Fruit fly (Drosophila melanogaster) whole organism, embryonic: ENCODE results near the gene CG6325.

Source experiments
- Abd-B ChIP-seq: fragments of 200-800 bp; sonication (Bioruptor generic); optimal IDR thresholded peaks from 2 replicates; lab custom pipeline; 2018; ENCODE audit warnings: missing biosample characterization, mild to moderate bottlenecking, missing genetic modification characterization, moderate library complexity
- BEAF-32 ChIP-seq: fragments of 200-800 bp; sonication (Bioruptor generic); optimal IDR thresholded peaks from 3 replicates; lab custom pipeline; 2017; ENCODE audit warnings: missing biosample characterization, missing genetic modification characterization, mild to moderate bottlenecking, moderate library complexity, missing genetic modification reagents
- CG10543 ChIP-seq: fragments of 200-800 bp; sonication (Bioruptor generic); optimal IDR thresholded peaks from 3 replicates; lab custom pipeline; 2017; ENCODE audit warnings: missing biosample characterization, mild to moderate bottlenecking, missing genetic modification characterization, moderate library complexity
- CG11504 ChIP-seq: fragments of 200-800 bp; sonication (Bioruptor generic); optimal IDR thresholded peaks from 3 replicates; lab custom pipeline; 2019; ENCODE audit warnings: missing biosample characterization, mild to moderate bottlenecking, missing genetic modification characterization, moderate library complexity
- CG12299 ChIP-seq: fragments of 200-800 bp; sonication (Bioruptor generic); optimal IDR thresholded peaks from 2 replicates; lab custom pipeline; 2018; ENCODE audit warnings: missing biosample characterization, mild to moderate bottlenecking, missing genetic modification characterization
- CG12659 ChIP-seq: fragments of 200-800 bp; sonication (Bioruptor generic); optimal IDR thresholded peaks from 3 replicates; lab custom pipeline; 2017; ENCODE audit warnings: mild to moderate bottlenecking, missing biosample characterization, missing genetic modification reagents, missing genetic modification characterization
- CG13424 ChIP-seq: fragments of 200-800 bp; sonication (Bioruptor generic); optimal IDR thresholded peaks from 2 replicates; lab custom pipeline; 2019; ENCODE audit warnings: missing biosample characterization, mild to moderate bottlenecking, missing genetic modification characterization, moderate library complexity
- CG15514 ChIP-seq: fragments of 200-800 bp; sonication (Bioruptor generic); optimal IDR thresholded peaks from 3 replicates; lab custom pipeline; 2017; ENCODE audit warnings: missing biosample characterization, missing genetic modification characterization, mild to moderate bottlenecking, moderate library complexity, missing genetic modification reagents
- CG15601 ChIP-seq: fragments of 200-800 bp; sonication (Bioruptor generic); optimal IDR thresholded peaks from 3 replicates; lab custom pipeline; 2019; ENCODE audit warnings: missing biosample characterization, mild to moderate bottlenecking, missing genetic modification characterization, moderate library complexity
- CG1603 ChIP-seq: fragments of 200-800 bp; sonication (Bioruptor generic); optimal IDR thresholded peaks from 2 replicates; lab custom pipeline; 2019; ENCODE audit warnings: missing biosample characterization, mild to moderate bottlenecking, missing genetic modification characterization, moderate library complexity
- CG17568 ChIP-seq: fragments of 200-800 bp; sonication (Bioruptor generic); optimal IDR thresholded peaks from 2 replicates; lab custom pipeline; 2018; ENCODE audit warnings: missing biosample characterization, mild to moderate bottlenecking, missing genetic modification characterization, moderate library complexity
- CG18619 ChIP-seq: fragments of 200-800 bp; sonication (Bioruptor generic); optimal IDR thresholded peaks from 3 replicates; lab custom pipeline; 2017; ENCODE audit warnings: missing biosample characterization, mild to moderate bottlenecking, missing genetic modification characterization
- CG2116 ChIP-seq: fragments of 200-800 bp; sonication (Bioruptor generic); optimal IDR thresholded peaks from 3 replicates; lab custom pipeline; 2018; ENCODE audit warnings: missing biosample characterization, mild to moderate bottlenecking, missing genetic modification characterization
- CG3995 ChIP-seq: fragments of 200-800 bp; sonication (Bioruptor generic); optimal IDR thresholded peaks from 3 replicates; lab custom pipeline; 2016; ENCODE audit warnings: missing biosample characterization, missing genetic modification characterization
- CG4617 ChIP-seq: fragments of 200-800 bp; sonication (Bioruptor generic); optimal IDR thresholded peaks from 3 replicates; lab custom pipeline; 2016; ENCODE audit warnings: missing biosample characterization, missing genetic modification characterization, borderline replicate concordance
- CG5180 ChIP-seq: fragments of 200-800 bp; sonication (Bioruptor generic); optimal IDR thresholded peaks from 3 replicates; lab custom pipeline; 2017; ENCODE audit warnings: missing biosample characterization, missing genetic modification characterization, mild to moderate bottlenecking, moderate library complexity, missing genetic modification reagents
- CG6254 ChIP-seq: fragments of 200-800 bp; sonication (Bioruptor generic); optimal IDR thresholded peaks from 3 replicates; lab custom pipeline; 2017; ENCODE audit warnings: mild to moderate bottlenecking, missing biosample characterization, missing genetic modification reagents, missing genetic modification characterization
- CG7786 ChIP-seq: fragments of 200-800 bp; sonication (Bioruptor generic); optimal IDR thresholded peaks from 2 replicates; lab custom pipeline; 2016; ENCODE audit warnings: missing biosample characterization, missing genetic modification characterization
- CG7928 ChIP-seq: fragments of 200-800 bp; sonication (Bioruptor generic); optimal IDR thresholded peaks from 2 replicates; lab custom pipeline; 2017; ENCODE audit warnings: missing biosample characterization, mild to moderate bottlenecking, missing genetic modification characterization
- CG8924 ChIP-seq: fragments of 200-800 bp; optimal IDR thresholded peaks from 3 replicates; lab custom pipeline; 2019; ENCODE audit warnings: missing biosample characterization, mild to moderate bottlenecking, missing genetic modification characterization, moderate library complexity
- CG9727 ChIP-seq: fragments of 200-800 bp; sonication (Bioruptor generic); optimal IDR thresholded peaks from 3 replicates; lab custom pipeline; 2017; ENCODE audit warnings: missing biosample characterization, mild to moderate bottlenecking, missing genetic modification characterization
- Dad ChIP-seq: fragments of 200-800 bp; sonication (Bioruptor generic); optimal IDR thresholded peaks from 3 replicates; lab custom pipeline; 2016; ENCODE audit warnings: missing biosample characterization, missing genetic modification characterization
- Elba2 ChIP-seq: fragments of 200-800 bp; sonication (Bioruptor generic); optimal IDR thresholded peaks from 3 replicates; lab custom pipeline; 2016; ENCODE audit warnings: missing biosample characterization, missing genetic modification characterization
- GATAe ChIP-seq: fragments of 200-800 bp; sonication (Bioruptor generic); conservative IDR thresholded peaks from 2 replicates; pipeline ENCODE4 v1.3.6; 2022; ENCODE audit warnings: missing biosample characterization, missing genetic modification characterization
- HmgZ ChIP-seq: fragments of 200-800 bp; sonication (Bioruptor generic); optimal IDR thresholded peaks from 2 replicates; lab custom pipeline; 2018; ENCODE audit warnings: missing biosample characterization, mild to moderate bottlenecking, missing genetic modification characterization
- Kr ChIP-seq: fragments of 200-800 bp; sonication (Bioruptor generic); optimal IDR thresholded peaks from 2 replicates; lab custom pipeline; 2017; ENCODE audit warnings: missing biosample characterization, mild to moderate bottlenecking, missing genetic modification characterization
- Med ChIP-seq: fragments of 200-800 bp; sonication (Bioruptor generic); peaks from one replicate; lab custom pipeline; 2016; ENCODE audit warnings: missing biosample characterization, missing genetic modification characterization, mild to moderate bottlenecking, inconsistent platforms, moderate library complexity
- Mes4 ChIP-seq: fragments of 200-800 bp; sonication (Bioruptor generic); optimal IDR thresholded peaks from 2 replicates; lab custom pipeline; 2016; ENCODE audit warnings: missing biosample characterization, missing genetic modification characterization
- Nf-YC ChIP-seq: fragments of 200-800 bp; optimal IDR thresholded peaks from 3 replicates; lab custom pipeline; 2019; ENCODE audit warnings: missing biosample characterization, mild to moderate bottlenecking, missing genetic modification characterization, moderate library complexity
- PHDP ChIP-seq: fragments of 200-800 bp; sonication (Bioruptor generic); optimal IDR thresholded peaks from 3 replicates; lab custom pipeline; 2018; ENCODE audit warnings: missing biosample characterization, mild to moderate bottlenecking, missing genetic modification characterization, moderate library complexity
- Pdp1 ChIP-seq, 2 experiments: fragments of 200-800 bp; sonication (Bioruptor generic); optimal IDR thresholded peaks; 3 replicates each; lab custom pipeline; 2016; ENCODE audit warnings: missing biosample characterization in 2 of 2, missing genetic modification characterization in 2 of 2, mild to moderate bottlenecking in 1 of 2, moderate library complexity in 1 of 2
- Usf ChIP-seq: fragments of 200-800 bp; sonication (Bioruptor generic); optimal IDR thresholded peaks from 2 replicates; lab custom pipeline; 2017; ENCODE audit warnings: missing genotype, missing biosample characterization, missing genetic modification characterization
- crp ChIP-seq, 2 experiments: fragments of 200-800 bp; sonication (Bioruptor generic); optimal IDR thresholded peaks; 2 replicates in 1 of 2; 3 replicates in 1 of 2; lab custom pipeline; 2017; ENCODE audit warnings: missing biosample characterization in 2 of 2, missing genetic modification characterization in 2 of 2, mild to moderate bottlenecking in 1 of 2, moderate library complexity in 1 of 2
- ems ChIP-seq: fragments of 200-800 bp; sonication (Bioruptor generic); optimal IDR thresholded peaks from 3 replicates; lab custom pipeline; 2016; ENCODE audit warnings: missing biosample characterization, missing genetic modification characterization
- exex ChIP-seq: fragments of 200-800 bp; sonication (Bioruptor generic); optimal IDR thresholded peaks from 4 replicates; lab custom pipeline; 2018; ENCODE audit warnings: missing biosample characterization, mild to moderate bottlenecking, missing genetic modification characterization, moderate library complexity
- gfzf ChIP-seq: fragments of 200-800 bp; sonication (Bioruptor generic); optimal IDR thresholded peaks from 2 replicates; lab custom pipeline; 2016; ENCODE audit warnings: missing biosample characterization, mild to moderate bottlenecking, missing genetic modification characterization, moderate library complexity
- grau ChIP-seq: fragments of 200-800 bp; optimal IDR thresholded peaks from 3 replicates; lab custom pipeline; 2019; ENCODE audit warnings: missing biosample characterization, mild to moderate bottlenecking, missing genetic modification characterization, moderate library complexity
- gsb-n ChIP-seq: fragments of 200-800 bp; sonication (Bioruptor generic); optimal IDR thresholded peaks from 3 replicates; lab custom pipeline; 2018; ENCODE audit warnings: missing biosample characterization, mild to moderate bottlenecking, missing genetic modification characterization
- insv ChIP-seq, 2 experiments: fragments of 200-800 bp; sonication (Bioruptor generic); optimal IDR thresholded peaks; 3 replicates each; lab custom pipeline; 2016 to 2018; ENCODE audit warnings: missing biosample characterization in 2 of 2, missing genetic modification characterization in 2 of 2
- lbe ChIP-seq: fragments of 200-800 bp; sonication (Bioruptor generic); optimal IDR thresholded peaks from 2 replicates; lab custom pipeline; 2016; ENCODE audit warnings: missing biosample characterization, mild to moderate bottlenecking, missing genetic modification characterization
- mam ChIP-seq: fragments of 200-800 bp; sonication (Bioruptor generic); optimal IDR thresholded peaks from 3 replicates; lab custom pipeline; 2016; ENCODE audit warnings: missing biosample characterization, missing genetic modification characterization
- nerfin-1 ChIP-seq: fragments of 200-800 bp; sonication (Bioruptor generic); optimal IDR thresholded peaks from 3 replicates; lab custom pipeline; 2019; ENCODE audit warnings: missing biosample characterization, mild to moderate bottlenecking, missing genetic modification characterization, moderate library complexity
- pzg ChIP-seq: fragments of 200-800 bp; sonication (Bioruptor generic); optimal IDR thresholded peaks from 3 replicates; lab custom pipeline; 2018; ENCODE audit warnings: missing biosample characterization, mild to moderate bottlenecking, missing genetic modification characterization, moderate library complexity
- salm ChIP-seq: fragments of 200-800 bp; sonication (Bioruptor generic); optimal IDR thresholded peaks from 2 replicates; lab custom pipeline; 2018; ENCODE audit warnings: missing biosample characterization, mild to moderate bottlenecking, missing genetic modification characterization
- scrt ChIP-seq: fragments of 200-800 bp; sonication (Bioruptor generic); optimal IDR thresholded peaks from 2 replicates; lab custom pipeline; 2018; ENCODE audit warnings: missing biosample characterization, mild to moderate bottlenecking, missing genetic modification characterization, moderate library complexity
- stwl ChIP-seq: fragments of 200-800 bp; sonication (Bioruptor generic); optimal IDR thresholded peaks from 3 replicates; lab custom pipeline; 2018; ENCODE audit warnings: missing biosample characterization, mild to moderate bottlenecking, missing genetic modification characterization, moderate library complexity
- sug ChIP-seq: fragments of 200-800 bp; optimal IDR thresholded peaks from 2 replicates; lab custom pipeline; 2019; ENCODE audit warnings: missing biosample characterization, mild to moderate bottlenecking, missing genetic modification characterization, moderate library complexity
- unpg ChIP-seq: fragments of 200-800 bp; sonication (Bioruptor generic); optimal IDR thresholded peaks from 3 replicates; lab custom pipeline; 2018; ENCODE audit warnings: missing biosample characterization, mild to moderate bottlenecking, missing genetic modification characterization, moderate library complexity
- zf30C ChIP-seq: fragments of 200-800 bp; sonication (Bioruptor generic); optimal IDR thresholded peaks from 3 replicates; lab custom pipeline; 2018; ENCODE audit warnings: missing biosample characterization, mild to moderate bottlenecking, missing genetic modification characterization

The CG6325 gene

DNA sequence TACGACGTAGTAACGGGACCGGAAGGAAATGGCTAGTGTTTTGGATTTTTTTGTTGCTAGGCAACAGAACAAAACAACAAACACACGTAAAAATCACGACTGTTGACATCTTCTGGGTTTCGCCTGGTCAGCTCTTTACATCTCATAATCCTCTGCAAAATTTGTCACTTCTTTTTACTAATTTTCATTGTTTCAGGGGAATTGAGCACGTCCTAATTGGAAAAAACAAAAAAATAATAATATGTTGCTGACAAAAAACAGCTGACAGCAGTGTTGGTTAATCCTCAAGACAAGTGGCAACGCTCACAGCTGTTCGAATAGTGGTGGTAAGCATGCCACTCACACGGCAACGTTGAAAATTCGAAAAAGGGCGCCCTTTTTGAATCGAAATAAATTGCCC, 29.2 kb downstream of the CG6325 start, which contains the start of gene Rfx:
TSS of gene Rfx (minus strand) at position 220 of the 400 bp plus-strand sequence.
- TF ChIP-seq Dad (peak; percentile 4), CG17568 (no peak), pzg (peak; percentile 88), GATAe (GFP tag; lab: Robert Waterston, UW) (no peak), insv (GFP tag; optimal IDR thresholded peaks at IDR 0.05; lab: Kevin White, UChicago) (peak; percentile 95 to 98), PHDP (tag; lab: Kevin White, UChicago) (peak; percentile 27), grau (tag; lab: Kevin White, UChicago) (peak; percentile 37), CG15514 (GFP tag; lab: Kevin White, UChicago) (peak; percentile 63), CG7786 (GFP tag; lab: Kevin White, UChicago) (peak; percentile 15), Med (GFP tag; lab: Kevin White, UChicago) (peak; percentile 81), HmgZ (tag; lab: Kevin White, UChicago) (peak; percentile 65), Pdp1 (GFP tag; optimal IDR thresholded peaks at IDR 0.05; lab: Kevin White, UChicago) (peak in 1 of 2 experiments; percentile 34), lbe (peak; percentile 19), mam (GFP tag; lab: Kevin White, UChicago) (peak; percentile 15), crp (GFP tag; optimal IDR thresholded peaks at IDR 0.05; lab: Kevin White, UChicago) (peak; percentile 98 to 100), nerfin-1 (peak; percentile 22), gfzf (GFP tag; lab: Kevin White, UChicago) (peak; percentile 13), BEAF-32 (GFP tag; lab: Kevin White, UChicago) (peak; percentile 50), CG13424 (tag; lab: Kevin White, UChicago) (peak; percentile 14), CG5180 (peak; percentile 9), stwl (tag; lab: Kevin White, UChicago) (peak; percentile 69), ems (GFP tag; lab: Kevin White, UChicago) (peak; percentile 31), CG4617 (GFP tag; lab: Kevin White, UChicago) (peak; percentile 67), CG12299 (tag; lab: Kevin White, UChicago) (peak; percentile 57), CG6254 (peak; percentile 7), sug (peak; percentile 58), Nf-YC (tag; lab: Kevin White, UChicago) (peak; percentile 28), exex (tag; lab: Kevin White, UChicago) (peak; percentile 16), CG15601 (peak; percentile 37), CG12659 (GFP tag; lab: Kevin White, UChicago) (peak; percentile 69), gsb-n (peak; percentile 36), CG9727 (GFP tag; lab: Kevin White, UChicago) (peak; percentile 65), CG10543 (GFP tag; lab: Kevin White, UChicago) (peak; percentile 53), scrt (GFP tag; lab: Kevin White, UChicago) (peak; percentile 63), CG8924 (peak; percentile 83), salm (tag; lab: Kevin White, UChicago) (no peak), CG1603 (tag; lab: Kevin White, UChicago) (peak; percentile 53), CG18619 (GFP tag; lab: Kevin White, UChicago) (peak; percentile 16), CG2116 (GFP tag; lab: Kevin White, UChicago) (peak; percentile 63), CG7928 (GFP tag; lab: Kevin White, UChicago) (no peak), Elba2 (GFP tag; lab: Kevin White, UChicago) (peak; percentile 39), Kr (peak; percentile 8), Mes4 (GFP tag; lab: Kevin White, UChicago) (peak; percentile 15), CG3995 (GFP tag; lab: Kevin White, UChicago) (peak; percentile 19), unpg (peak; percentile 8), zf30C (GFP tag; lab: Kevin White, UChicago) (no peak), CG11504 (tag; lab: Kevin White, UChicago) (peak; percentile 99), Usf (no peak), Abd-B (GFP tag; lab: Kevin White, UChicago) (no peak)
